Fruit fly (Drosophila melanogaster): Measurements from ENCODE around the gene Sfp24Bb.
A peak's percentile ranks its signal among the peaks of the same experiment; 100 is the strongest.

The Sfp24Bb gene

DNA sequence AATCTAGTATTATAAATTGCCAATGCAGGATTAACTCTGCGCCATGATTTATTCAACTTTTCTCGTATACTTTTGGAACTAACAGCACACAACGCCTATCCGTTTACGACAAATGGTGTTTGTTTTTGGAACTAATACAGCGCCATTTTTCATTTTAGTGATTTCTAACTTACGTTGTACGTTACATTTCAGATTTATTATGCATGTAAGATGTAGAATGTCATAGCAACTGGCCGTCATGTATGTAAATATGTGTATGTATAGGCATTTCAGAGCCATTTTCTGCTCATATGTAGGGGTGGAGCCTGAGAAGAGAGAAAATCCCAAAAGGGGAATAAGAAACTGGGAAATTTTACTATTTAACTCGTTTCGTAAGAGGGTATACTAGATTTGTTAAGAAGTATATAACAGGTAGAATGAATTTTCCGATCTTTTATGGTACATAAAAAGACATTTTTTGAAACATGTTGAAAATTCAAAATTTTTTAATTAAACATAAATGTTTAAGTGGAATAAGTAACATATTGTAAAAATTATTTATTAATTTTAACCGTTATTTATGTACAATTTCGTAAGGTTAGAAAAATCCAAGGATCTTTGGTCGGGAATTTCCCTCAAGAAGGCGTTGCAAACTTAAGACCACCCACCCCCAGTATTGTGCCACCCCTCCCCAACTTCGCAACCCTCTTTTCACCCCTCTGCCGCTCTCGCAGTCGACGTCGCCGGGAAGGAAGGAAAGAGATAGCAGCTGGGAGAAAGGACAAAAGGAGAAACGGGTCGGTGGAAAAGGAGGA, 12.0 kb downstream of the Sfp24Bb start (continued):
- TF ChIP-seq CG34376 (GFP tag; optimal IDR thresholded peaks at IDR 0.05) (peak; percentile 7), Dad (GFP tag; optimal IDR thresholded peaks at IDR 0.05) (peak; percentile 35), Hr3 (GFP tag; optimal IDR thresholded peaks at IDR 0.05) (peak; percentile 24), en (GFP tag; optimal IDR thresholded peaks at IDR 0.05) (no peak), vnd (GFP tag; IDR thresholded peaks at IDR 0.05; ENCODE audit: partially characterized antibody) (no peak), C15 (GFP tag; IDR thresholded peaks at IDR 0.05) (no peak), eyg (GFP tag; optimal IDR thresholded peaks at IDR 0.05) (no peak), cg (GFP tag; optimal IDR thresholded peaks at IDR 0.05) (peak; percentile 50), nmo (GFP tag; optimal IDR thresholded peaks at IDR 0.05) (peak; percentile 79), crc (GFP tag; optimal IDR thresholded peaks at IDR 0.05) (no peak), CG3407 (GFP tag; optimal IDR thresholded peaks at IDR 0.05) (no peak), CG3726 (GFP tag; IDR thresholded peaks at IDR 0.05) (no peak), CG7357 (GFP tag; IDR thresholded peaks at IDR 0.05) (no peak), sens (GFP tag) (peak; percentile 95), Sin3A (optimal IDR thresholded peaks at IDR 0.05) (no peak), az2 (GFP tag; optimal IDR thresholded peaks at IDR 0.05) (peak; percentile 62), mirr (GFP tag; optimal IDR thresholded peaks at IDR 0.05) (peak; percentile 56), CG6175 (GFP tag; IDR thresholded peaks at IDR 0.05) (no peak), Drgx (GFP tag; IDR thresholded peaks at IDR 0.05) (peak; percentile 81), PHDP (tag; optimal IDR thresholded peaks at IDR 0.05) (no peak), B-H2 (GFP tag; optimal IDR thresholded peaks at IDR 0.05) (peak; percentile 75), ATbp (GFP tag; optimal IDR thresholded peaks at IDR 0.05) (no peak), nerfin-1 (tag; optimal IDR thresholded peaks at IDR 0.05) (peak; percentile 100), MBD-R2 (GFP tag; IDR thresholded peaks at IDR 0.05) (no peak), tin (GFP tag; optimal IDR thresholded peaks at IDR 0.05) (peak; percentile 55), CG9609 (GFP tag; optimal IDR thresholded peaks at IDR 0.05) (no peak), jigr1 (GFP tag; IDR thresholded peaks at IDR 0.05) (no peak), sima (GFP tag; optimal IDR thresholded peaks at IDR 0.05) (no peak), crp (GFP tag; optimal IDR thresholded peaks at IDR 0.05) (no peak), tup (GFP tag; optimal IDR thresholded peaks at IDR 0.05) (no peak), Doc2 (GFP tag; IDR thresholded peaks at IDR 0.05) (no peak), Sox100B (GFP tag; optimal IDR thresholded peaks at IDR 0.05) (no peak), slp2 (GFP tag; optimal IDR thresholded peaks at IDR 0.05) (no peak), CG4282 (GFP tag; optimal IDR thresholded peaks at IDR 0.05) (no peak), CG3163 (GFP tag; optimal IDR thresholded peaks at IDR 0.05) (peak; percentile 89), CG13287 (GFP tag; IDR thresholded peaks at IDR 0.05; ENCODE audit: partially characterized antibody) (peak; percentile 51), crol (GFP tag; IDR thresholded peaks at IDR 0.05) (peak; percentile 84), onecut (GFP tag; IDR thresholded peaks at IDR 0.05) (peak; percentile 15; the same call in 1 of the 2 replicates), unpg (GFP tag; optimal IDR thresholded peaks at IDR 0.05) (peak; percentile 40), kni (GFP tag; optimal IDR thresholded peaks at IDR 0.05) (peak; percentile 14), ERR (GFP tag; optimal IDR thresholded peaks at IDR 0.05) (peak; percentile 36), sisA (GFP tag; IDR thresholded peaks at IDR 0.05) (peak; percentile 57), sc (optimal IDR thresholded peaks at IDR 0.05) (no peak), sc (GFP tag; optimal IDR thresholded peaks at IDR 0.05) (no peak), CG6765 (GFP tag; optimal IDR thresholded peaks at IDR 0.05) (no peak), pfk (GFP tag; optimal IDR thresholded peaks at IDR 0.05) (no peak), MESR4 (GFP tag; optimal IDR thresholded peaks at IDR 0.05) (no peak), fd64A (GFP tag; optimal IDR thresholded peaks at IDR 0.05) (no peak), Abd-B (GFP tag; optimal IDR thresholded peaks at IDR 0.05) (peak; percentile 53), CG8478 (optimal IDR thresholded peaks at IDR 0.05) (no peak), Spps (tag; optimal IDR thresholded peaks at IDR 0.05) (no peak)

Measured in whole organism, embryonic.